Fruit fly (Drosophila melanogaster) whole organism, pupa: ENCODE results near the gene Cyp4g15.
A peak's percentile ranks its signal among the peaks of the same experiment; 100 is the strongest.

Experiments used
- CG10348 ChIP-seq: fragments of 200-800 bp; sonication (Bioruptor generic); IDR thresholded peaks from 2 replicates; pipeline ENCODE4 v1.3.6; 2022; ENCODE audit warnings: missing biosample characterization, missing genetic modification characterization
- CG12605 ChIP-seq: fragments of 200-800 bp; sonication (Bioruptor generic); IDR thresholded peaks from 2 replicates; pipeline ENCODE4 v1.3.6; 2022; ENCODE audit warnings: missing biosample characterization, missing genetic modification characterization
- CG17806 ChIP-seq: fragments of 200-800 bp; sonication (Bioruptor generic); optimal IDR thresholded peaks from 2 replicates; lab custom pipeline; 2018; ENCODE audit warnings: missing biosample characterization, mild to moderate bottlenecking, missing genetic modification characterization, moderate library complexity
- CG34367 ChIP-seq: fragments of 200-800 bp; sonication (Bioruptor generic); optimal IDR thresholded peaks from 2 replicates; lab custom pipeline; 2018; ENCODE audit warnings: missing biosample characterization, mild to moderate bottlenecking, missing genetic modification characterization
- CG8301 ChIP-seq: fragments of 200-800 bp; sonication (Bioruptor generic); optimal IDR thresholded peaks from 2 replicates; lab custom pipeline; 2018; ENCODE audit warnings: missing biosample characterization, mild to moderate bottlenecking, missing genetic modification characterization
- CG9948 ChIP-seq: fragments of 200-800 bp; sonication (Bioruptor generic); optimal IDR thresholded peaks from 2 replicates; lab custom pipeline; 2018; ENCODE audit warnings: missing biosample characterization, mild to moderate bottlenecking, missing genetic modification characterization, moderate library complexity
- D1 ChIP-seq: fragments of 200-800 bp; sonication (Bioruptor generic); optimal IDR thresholded peaks from 2 replicates; lab custom pipeline; 2018; ENCODE audit warnings: missing biosample characterization, mild to moderate bottlenecking, missing genetic modification characterization, moderate library complexity
- EcR ChIP-seq: fragments of 200-800 bp; sonication (Bioruptor generic); optimal IDR thresholded peaks from 3 replicates; lab custom pipeline; 2019; ENCODE audit warnings: missing biosample characterization, missing genetic modification characterization, mild to moderate bottlenecking, moderate library complexity, missing genetic modification reagents
- Ets98B ChIP-seq: fragments of 200-800 bp; sonication (Bioruptor generic); IDR thresholded peaks from 2 replicates; pipeline ENCODE4 v1.3.6; 2022; ENCODE audit warnings: missing biosample characterization, missing genetic modification characterization
- Pif1B ChIP-seq: fragments of 200-800 bp; sonication (Bioruptor generic); optimal IDR thresholded peaks from 3 replicates; lab custom pipeline; 2016; ENCODE audit warnings: missing biosample characterization, missing genetic modification characterization
- Snoo ChIP-seq: fragments of 200-800 bp; sonication (Bioruptor generic); optimal IDR thresholded peaks from 3 replicates; lab custom pipeline; 2017; ENCODE audit warnings: missing biosample characterization, mild to moderate bottlenecking, missing genetic modification characterization, inconsistent platforms
- rn ChIP-seq: fragments of 200-800 bp; sonication (Bioruptor generic); IDR thresholded peaks from 2 replicates; pipeline ENCODE4 v1.3.6; 2022; ENCODE audit warnings: missing biosample characterization, missing genetic modification characterization

DNA sequence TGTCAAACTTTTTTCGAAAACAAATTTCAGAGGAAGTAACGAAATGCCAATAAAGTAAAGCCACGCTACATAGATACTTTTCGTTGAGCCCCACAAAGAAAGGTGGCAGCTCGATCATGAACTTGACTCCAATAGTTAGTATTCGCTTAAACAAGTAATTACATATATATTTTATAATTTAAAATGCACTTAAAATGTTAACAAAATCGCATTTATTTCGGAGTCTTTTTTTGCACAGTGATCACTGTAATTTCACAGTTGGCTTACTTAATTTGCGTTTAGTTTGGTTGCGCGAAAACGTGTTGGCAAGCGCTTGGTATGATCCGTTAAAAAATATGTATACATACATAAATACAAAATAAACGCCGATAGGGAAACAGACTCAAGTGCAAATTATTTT is 25.2 kb upstream of the Cyp4g15 start:
- no peak for TF ChIP-seq EcR (GFP tag; lab: Kevin White, UChicago)
- no peak for TF ChIP-seq CG17806
- TF ChIP-seq CG34367: no peak
- TF ChIP-seq Snoo (tag; lab: Kevin White, UChicago): no peak
- TF ChIP-seq rn (GFP tag; lab: Robert Waterston, UW): no peak
- TF ChIP-seq Ets98B (GFP tag; lab: Robert Waterston, UW): peak; percentile 48; the same call in 1 of the 2 replicates
- no peak for TF ChIP-seq D1 (tag; lab: Kevin White, UChicago)
- TF ChIP-seq Pif1B (GFP tag; lab: Kevin White, UChicago): no peak
- TF ChIP-seq CG9948 (tag; lab: Kevin White, UChicago): no peak
- TF ChIP-seq CG8301: no peak
- TF ChIP-seq CG10348: no peak
- TF ChIP-seq CG12605 (GFP tag; lab: Robert Waterston, UW): no peak
